Fruit fly (Drosophila melanogaster): Measurements from ENCODE around the gene CG7987.

dm6 chr3R:14558383-14558883 is 17.3 kb downstream of the CG7987 start:
- TF ChIP-seq psq (optimal IDR thresholded peaks at IDR 0.05) = no peak
- TF ChIP-seq ttk (optimal IDR thresholded peaks at IDR 0.05) = no peak
- TF ChIP-seq Sin3A (optimal IDR thresholded peaks at IDR 0.05) = no peak

Measured in Kc167 (cell line).